Fruit fly (Drosophila melanogaster): ENCODE results near the gene Jon99Fi.

Gene Jon99Fi

DNA sequence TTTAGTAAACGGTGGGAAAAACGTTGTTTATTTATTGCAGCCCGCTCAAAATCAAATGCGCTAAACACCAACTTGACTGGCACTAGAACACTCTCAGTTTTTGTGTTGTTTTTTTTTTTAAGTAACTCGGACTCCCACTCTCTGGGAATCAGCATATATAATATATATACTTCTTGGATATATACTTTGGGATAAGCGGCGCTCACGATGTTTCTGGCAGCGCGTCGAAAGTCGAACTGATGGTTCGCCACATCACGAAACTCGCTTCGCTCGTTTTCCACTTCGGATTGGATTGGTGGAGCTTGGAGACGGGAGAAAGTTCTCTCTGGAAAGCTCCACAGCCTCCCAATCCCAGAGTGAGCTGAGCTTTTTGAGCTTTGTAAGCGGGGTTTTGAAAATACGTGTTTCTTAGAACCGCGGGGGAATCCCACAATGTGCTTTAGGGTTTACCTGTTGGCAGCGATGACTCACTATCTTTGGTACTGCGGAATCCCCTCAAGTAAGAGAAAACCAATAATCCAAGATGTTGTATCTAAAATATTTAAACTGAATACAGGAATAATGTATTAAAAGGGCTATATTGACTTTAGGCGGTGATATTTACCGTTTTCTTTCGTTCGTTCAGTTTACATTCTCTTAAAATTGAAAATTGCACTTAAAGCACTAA is 38.2 kb downstream of the Jon99Fi start, which contains the start of gene jdp (continued):
- TF ChIP-seq CG6765 (GFP tag; optimal IDR thresholded peaks at IDR 0.05) = no peak
- TF ChIP-seq CG2875 (GFP tag; optimal IDR thresholded peaks at IDR 0.05) = no peak
- peak; percentile 9; the same call in 1 of the 3 replicates for TF ChIP-seq zen2 (GFP tag; IDR thresholded peaks at IDR 0.05; ENCODE audit: partially characterized antibody)
- peak; percentile 3 for TF ChIP-seq CG13296 (GFP tag; optimal IDR thresholded peaks at IDR 0.05)
- TF ChIP-seq Drgx (GFP tag; IDR thresholded peaks at IDR 0.05) = peak; percentile 54
- TF ChIP-seq CG2199 (GFP tag; IDR thresholded peaks at IDR 0.05) = no peak
- TF ChIP-seq amos (GFP tag; IDR thresholded peaks at IDR 0.05; ENCODE audit: partially characterized antibody) = no peak; the same call in 1 of the 2 replicates
- TF ChIP-seq mirr (GFP tag; optimal IDR thresholded peaks at IDR 0.05) = peak; percentile 2
- no peak for TF ChIP-seq caup (GFP tag; optimal IDR thresholded peaks at IDR 0.05; ENCODE audit: severe bottlenecking)
- no peak for TF ChIP-seq Antp (GFP tag; optimal IDR thresholded peaks at IDR 0.05)
- no peak for TF ChIP-seq CG1529 (GFP tag; optimal IDR thresholded peaks at IDR 0.05)
- TF ChIP-seq CG33557 (GFP tag; optimal IDR thresholded peaks at IDR 0.05) = no peak
- TF ChIP-seq Deaf1 (tag; optimal IDR thresholded peaks at IDR 0.05) = peak; percentile 98
- TF ChIP-seq H15 (GFP tag; IDR thresholded peaks at IDR 0.05) = no peak
- no peak for TF ChIP-seq NK7.1 (GFP tag; optimal IDR thresholded peaks at IDR 0.05)
- TF ChIP-seq CG6254 (GFP tag; optimal IDR thresholded peaks at IDR 0.05) = no peak
- TF ChIP-seq aop (GFP tag; IDR thresholded peaks at IDR 0.05) = no peak
- no peak for TF ChIP-seq Ada2b (GFP tag; IDR thresholded peaks at IDR 0.05)
- no peak for TF ChIP-seq lilli (GFP tag; optimal IDR thresholded peaks at IDR 0.05)
- peak; percentile 74 for TF ChIP-seq Med (GFP tag)
- no peak for TF ChIP-seq bcd (GFP tag; optimal IDR thresholded peaks at IDR 0.05)
- no peak for TF ChIP-seq grau (tag; optimal IDR thresholded peaks at IDR 0.05)
- TF ChIP-seq tna (GFP tag; IDR thresholded peaks at IDR 0.05; ENCODE audit: partially characterized antibody) = peak; percentile 31; the same call in 1 of the 2 replicates
- TF ChIP-seq CG6683 (GFP tag; optimal IDR thresholded peaks at IDR 0.05) = no peak
- TF ChIP-seq CG6175 (GFP tag; IDR thresholded peaks at IDR 0.05) = 0 out of 3 replicates have a peak, but pooled peaks have one; percentile 7
- TF ChIP-seq CG11723 (GFP tag; optimal IDR thresholded peaks at IDR 0.05) = no peak
- no peak for TF ChIP-seq stwl (tag; optimal IDR thresholded peaks at IDR 0.05)
- TF ChIP-seq Atf-2 (GFP tag; optimal IDR thresholded peaks at IDR 0.05) = no peak
- TF ChIP-seq Camta (GFP tag; optimal IDR thresholded peaks at IDR 0.05) = no peak
- no peak for TF ChIP-seq gsb-n (tag; optimal IDR thresholded peaks at IDR 0.05)
- no peak for TF ChIP-seq CG11504 (tag; optimal IDR thresholded peaks at IDR 0.05)
- TF ChIP-seq tio (GFP tag; optimal IDR thresholded peaks at IDR 0.05) = no peak
- no peak for TF ChIP-seq Hr51 (GFP tag; optimal IDR thresholded peaks at IDR 0.05)
- no peak for TF ChIP-seq Dip3 (GFP tag; optimal IDR thresholded peaks at IDR 0.05)
- TF ChIP-seq CG9609 (GFP tag; optimal IDR thresholded peaks at IDR 0.05) = no peak
- TF ChIP-seq insv (GFP tag; optimal IDR thresholded peaks at IDR 0.05) = no peak
- peak; percentile 21 for TF ChIP-seq ATbp (GFP tag; optimal IDR thresholded peaks at IDR 0.05)
- no peak for TF ChIP-seq CHES-1-like (GFP tag; optimal IDR thresholded peaks at IDR 0.05)
- TF ChIP-seq Sin3A (optimal IDR thresholded peaks at IDR 0.05) = no peak
- TF ChIP-seq CG30431 (GFP tag; optimal IDR thresholded peaks at IDR 0.05) = no peak
- no peak for TF ChIP-seq dati (GFP tag; IDR thresholded peaks at IDR 0.05)
- no peak for TF ChIP-seq repo (GFP tag; optimal IDR thresholded peaks at IDR 0.05)
- TF ChIP-seq CG12744 (GFP tag; optimal IDR thresholded peaks at IDR 0.05) = no peak
- no peak for TF ChIP-seq Doc3 (GFP tag; IDR thresholded peaks at IDR 0.05; ENCODE audit: partially characterized antibody)
- TF ChIP-seq BtbVII (GFP tag; optimal IDR thresholded peaks at IDR 0.05) = peak; percentile 33
- no peak for TF ChIP-seq Taf1 (GFP tag; IDR thresholded peaks at IDR 0.05)
- TF ChIP-seq CG8290 (GFP tag; optimal IDR thresholded peaks at IDR 0.05) = no peak
- peak in 1 of 2 experiments; percentile 26 for TF ChIP-seq CG8290 (tag; optimal IDR thresholded peaks at IDR 0.05)
- TF ChIP-seq sr (GFP tag; IDR thresholded peaks at IDR 0.05) = peak; percentile 52; the same call in 1 of the 3 replicates
- TF ChIP-seq chm (GFP tag; IDR thresholded peaks at IDR 0.05) = peak; percentile 20; the same call in 1 of the 2 replicates
